Worm (Caenorhabditis elegans) whole organism, early embryonic: ENCODE data around the gene T01B7.5.

Experiments used
- B0310.2 ChIP-seq: sonication (generic microtip); optimal IDR thresholded peaks from 2 replicates; lab custom pipeline; 2016; ENCODE audit warnings: mild to moderate bottlenecking, missing genetic modification characterization, missing compliant biosample characterization
- F13C5.2 ChIP-seq: sonication (generic microtip); optimal IDR thresholded peaks from 2 replicates; lab custom pipeline; 2017; ENCODE audit warnings: mild to moderate bottlenecking, missing genetic modification characterization, inconsistent platforms, missing compliant biosample characterization
- aly-1 ChIP-seq: sonication (generic microtip); optimal IDR thresholded peaks from 2 replicates; lab custom pipeline; 2016; ENCODE audit warnings: missing genetic modification characterization, missing compliant biosample characterization
- ama-1 ChIP-seq: fragments of 150-350 bp; optimal IDR thresholded peaks from 2 replicates; lab custom pipeline; 2014
- ceh-13 ChIP-seq: fragments of 200-800 bp; sonication (Bioruptor generic); optimal IDR thresholded peaks from 2 replicates; lab custom pipeline; 2018; ENCODE audit warnings: mild to moderate bottlenecking, missing genetic modification characterization, missing compliant biosample characterization
- ceh-36 ChIP-seq: sonication (generic microtip); optimal IDR thresholded peaks from 2 replicates; lab custom pipeline; 2016; ENCODE audit warnings: missing genetic modification characterization, inconsistent platforms, missing compliant biosample characterization
- ets-7 ChIP-seq: sonication (generic microtip); optimal IDR thresholded peaks from 2 replicates; lab custom pipeline; 2016; ENCODE audit warnings: missing genotype, missing genetic modification characterization, missing compliant biosample characterization
- flt-1 ChIP-seq: fragments of 200-800 bp; sonication (Bioruptor generic); IDR thresholded peaks from 2 replicates; pipeline ENCODE4 v1.3.6; 2022; ENCODE audit warnings: missing genetic modification characterization, missing compliant biosample characterization
- hmbx-1 ChIP-seq: sonication (generic microtip); optimal IDR thresholded peaks from 2 replicates; lab custom pipeline; 2016; ENCODE audit warnings: mild to moderate bottlenecking, missing genetic modification characterization, missing compliant biosample characterization
- hmg-4 ChIP-seq: fragments of 200-800 bp; sonication (Bioruptor generic); optimal IDR thresholded peaks from 2 replicates; lab custom pipeline; 2018; ENCODE audit warnings: mild to moderate bottlenecking, missing genetic modification characterization, missing compliant biosample characterization
- hnd-1 ChIP-seq: sonication (generic microtip); optimal IDR thresholded peaks from 2 replicates; lab custom pipeline; 2016; ENCODE audit warnings: missing genetic modification characterization, missing compliant biosample characterization
- pes-1 ChIP-seq: fragments of 200-800 bp; sonication (Bioruptor generic); IDR thresholded peaks from 2 replicates; pipeline ENCODE4 v1.3.6; 2022; ENCODE audit warnings: missing genetic modification reagents, missing genetic modification characterization, missing compliant biosample characterization
- scrt-1 ChIP-seq: fragments of 200-800 bp; sonication (Bioruptor generic); IDR thresholded peaks from 2 replicates; pipeline ENCODE4 v1.3.6; 2022; ENCODE audit warnings: missing genetic modification characterization, missing compliant biosample characterization
- sea-1 ChIP-seq: fragments of 200-800 bp; sonication (Bioruptor generic); conservative IDR thresholded peaks from 2 replicates; pipeline ENCODE4 v1.3.6; 2022; ENCODE audit warnings: missing genetic modification characterization, missing compliant biosample characterization
- tbx-11 ChIP-seq: fragments of 200-800 bp; sonication (Bioruptor generic); IDR thresholded peaks from 2 replicates; pipeline ENCODE4 v1.3.6; 2022; ENCODE audit warnings: missing genetic modification characterization, missing compliant biosample characterization
- tbx-37 ChIP-seq: fragments of 200-800 bp; sonication (Bioruptor generic); conservative IDR thresholded peaks from 2 replicates; pipeline ENCODE4 v1.3.6; 2022; ENCODE audit warnings: missing genetic modification reagents, missing genetic modification characterization, missing compliant biosample characterization
- tra-4 ChIP-seq: sonication (generic microtip); optimal IDR thresholded peaks from 2 replicates; lab custom pipeline; 2017; ENCODE audit warnings: missing genetic modification characterization, missing compliant biosample characterization

The T01B7.5 gene

ce11 chrII:8738955-8739354 is 22.3 kb downstream of the T01B7.5 start:
- TF ChIP-seq tbx-11 (GFP tag; lab: Robert Waterston, UW) (no peak), hmg-4 (GFP tag; lab: Kevin White, UChicago) (no peak), ets-7 (tag; lab: Kevin White, UChicago) (no peak), ceh-13 (GFP tag; lab: Kevin White, UChicago) (no peak), flt-1 (GFP tag; lab: Robert Waterston, UW) (no peak), tbx-37 (GFP tag; lab: Robert Waterston, UW) (no peak), hmbx-1 (tag; lab: Kevin White, UChicago) (no peak), pes-1 (GFP tag; lab: Robert Waterston, UW) (no peak), ama-1 (lab: Kevin White, UChicago) (no peak), sea-1 (GFP tag; lab: Robert Waterston, UW) (no peak), aly-1 (tag; lab: Kevin White, UChicago) (no peak), B0310.2 (tag; lab: Kevin White, UChicago) (no peak), F13C5.2 (tag; lab: Kevin White, UChicago) (no peak), scrt-1 (GFP tag; lab: Robert Waterston, UW) (no peak), hnd-1 (tag; lab: Kevin White, UChicago) (no peak), ceh-36 (tag; lab: Kevin White, UChicago) (no peak), tra-4 (no peak)

DNA sequence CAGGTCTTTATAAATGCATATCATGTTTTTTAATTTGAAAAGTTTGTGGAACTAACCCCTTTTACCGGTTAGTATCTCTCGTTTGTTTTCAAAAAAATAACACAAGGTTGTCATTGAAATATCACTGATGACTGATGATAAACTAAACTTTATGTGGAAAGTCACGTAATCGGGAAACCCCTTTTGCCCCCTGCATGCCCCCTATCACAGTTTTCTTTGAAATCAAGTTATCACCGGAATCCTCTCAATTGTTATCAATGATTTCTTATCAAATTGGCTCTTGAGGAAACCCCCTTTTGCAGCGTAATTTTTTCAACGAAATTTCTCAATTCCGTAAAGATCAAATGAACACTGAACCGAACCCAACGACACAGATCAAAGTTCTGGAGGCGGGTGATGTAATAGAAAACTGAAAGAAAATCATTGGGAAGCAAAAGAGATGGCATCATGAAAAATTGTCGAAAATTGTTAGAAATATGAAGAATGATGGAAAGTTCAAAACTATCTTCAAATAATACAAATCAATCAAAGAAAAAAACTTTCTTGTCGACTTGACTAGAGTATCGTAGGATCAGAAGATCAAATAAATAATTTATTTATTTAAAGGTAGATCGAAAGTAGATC is 23.8 kb downstream of the T01B7.5 start:
- TF ChIP-seq hmbx-1 (tag; lab: Kevin White, UChicago) (no peak), ets-7 (tag; lab: Kevin White, UChicago) (no peak), tra-4 (no peak), hmg-4 (GFP tag; lab: Kevin White, UChicago) (no peak), ceh-13 (GFP tag; lab: Kevin White, UChicago) (no peak), flt-1 (GFP tag; lab: Robert Waterston, UW) (no peak), ama-1 (lab: Kevin White, UChicago) (no peak)

- TF ChIP-seq B0310.2 (tag; lab: Kevin White, UChicago), result no peak
- no peak for TF ChIP-seq tbx-11 (GFP tag; lab: Robert Waterston, UW)
- TF ChIP-seq sea-1 (GFP tag; lab: Robert Waterston, UW), result no peak
- no peak for TF ChIP-seq hmbx-1 (tag; lab: Kevin White, UChicago)
- no peak for TF ChIP-seq hmg-4 (GFP tag; lab: Kevin White, UChicago)
- TF ChIP-seq hnd-1 (tag; lab: Kevin White, UChicago), result no peak
- no peak for TF ChIP-seq scrt-1 (GFP tag; lab: Robert Waterston, UW)
- no peak for TF ChIP-seq pes-1 (GFP tag; lab: Robert Waterston, UW)
- TF ChIP-seq F13C5.2 (tag; lab: Kevin White, UChicago), result no peak
- no peak for TF ChIP-seq tra-4
- TF ChIP-seq aly-1 (tag; lab: Kevin White, UChicago), result no peak
- TF ChIP-seq ceh-36 (tag; lab: Kevin White, UChicago), result no peak
- TF ChIP-seq flt-1 (GFP tag; lab: Robert Waterston, UW), result no peak
Measured at ce11 chrII:8741277-8741676, 24.6 kb downstream of the T01B7.5 start.

DNA sequence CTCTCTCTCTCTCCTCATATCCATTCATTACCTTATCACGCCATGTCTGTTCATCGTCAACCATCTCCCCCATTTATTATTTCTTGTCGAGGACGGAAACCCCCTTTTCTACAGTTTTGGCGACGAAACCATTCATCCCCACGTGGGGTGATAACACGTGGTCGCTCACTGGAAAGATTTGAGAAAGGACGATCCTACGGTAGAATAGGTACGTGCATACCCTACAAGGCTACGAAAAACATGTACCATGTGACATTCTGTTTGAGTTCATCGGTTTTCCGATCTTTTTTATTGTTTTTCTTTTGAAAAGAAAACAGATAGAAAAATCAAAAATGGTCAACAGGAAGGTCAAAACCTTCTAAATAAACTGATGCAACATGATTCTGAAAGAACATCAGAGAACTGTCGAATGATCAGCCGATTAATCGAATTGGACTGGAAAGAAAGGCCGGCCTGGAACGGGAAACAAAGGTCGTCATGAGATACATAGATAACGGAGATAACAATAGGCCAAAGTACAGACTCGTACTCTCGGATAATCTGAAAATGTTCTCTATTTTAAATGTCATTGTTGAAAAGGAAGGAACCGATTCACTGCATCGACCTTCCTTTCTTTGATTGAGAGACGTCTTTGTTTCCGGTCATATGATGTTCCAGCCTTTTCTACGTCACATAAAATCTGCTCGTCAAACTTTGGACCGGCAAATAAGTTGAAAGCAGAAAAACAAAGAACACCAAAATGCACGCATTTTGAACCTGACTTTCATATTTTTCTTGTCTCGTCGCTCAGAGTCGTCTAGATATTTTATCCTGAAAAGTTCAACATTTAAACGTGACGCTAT is 25.6 kb downstream of the T01B7.5 start:
- TF ChIP-seq hmg-4 (GFP tag; lab: Kevin White, UChicago), result no peak
- no peak for TF ChIP-seq tbx-37 (GFP tag; lab: Robert Waterston, UW)
- TF ChIP-seq hnd-1 (tag; lab: Kevin White, UChicago), result no peak
- TF ChIP-seq ets-7 (tag; lab: Kevin White, UChicago), result no peak
- TF ChIP-seq hmbx-1 (tag; lab: Kevin White, UChicago), result no peak
- no peak for TF ChIP-seq sea-1 (GFP tag; lab: Robert Waterston, UW)
- no peak for TF ChIP-seq scrt-1 (GFP tag; lab: Robert Waterston, UW)
- no peak for TF ChIP-seq aly-1 (tag; lab: Kevin White, UChicago)
- no peak for TF ChIP-seq B0310.2 (tag; lab: Kevin White, UChicago)
- TF ChIP-seq ceh-36 (tag; lab: Kevin White, UChicago), result no peak
- no peak for TF ChIP-seq flt-1 (GFP tag; lab: Robert Waterston, UW)
- TF ChIP-seq tbx-11 (GFP tag; lab: Robert Waterston, UW), result no peak
- no peak for TF ChIP-seq tra-4
- no peak for TF ChIP-seq ceh-13 (GFP tag; lab: Kevin White, UChicago)
- no peak for TF ChIP-seq ama-1 (lab: Kevin White, UChicago)
- no peak for TF ChIP-seq F13C5.2 (tag; lab: Kevin White, UChicago)

- TF ChIP-seq flt-1 (GFP tag; lab: Robert Waterston, UW) (no peak), ets-7 (tag; lab: Kevin White, UChicago) (no peak), F13C5.2 (tag; lab: Kevin White, UChicago) (no peak), aly-1 (tag; lab: Kevin White, UChicago) (no peak), tbx-37 (GFP tag; lab: Robert Waterston, UW) (no peak), scrt-1 (GFP tag; lab: Robert Waterston, UW) (no peak), sea-1 (GFP tag; lab: Robert Waterston, UW) (no peak), hmg-4 (GFP tag; lab: Kevin White, UChicago) (no peak), tra-4 (no peak), ceh-36 (tag; lab: Kevin White, UChicago) (no peak), ama-1 (lab: Kevin White, UChicago) (no peak), hnd-1 (tag; lab: Kevin White, UChicago) (no peak), pes-1 (GFP tag; lab: Robert Waterston, UW) (no peak), ceh-13 (GFP tag; lab: Kevin White, UChicago) (no peak), B0310.2 (tag; lab: Kevin White, UChicago) (no peak), hmbx-1 (tag; lab: Kevin White, UChicago) (no peak), tbx-11 (GFP tag; lab: Robert Waterston, UW) (no peak)
Measured at ce11 chrII:8742972-8743371, 26.3 kb downstream of the T01B7.5 start.
